Worm (Caenorhabditis elegans) whole organism, L4 larva: ENCODE results near the gene K09E9.1.

Source experiments
- F26F4.8 ChIP-seq: fragments of 200-800 bp; sonication (Bioruptor generic); conservative IDR thresholded peaks from 2 replicates; pipeline ENCODE4 v1.3.6; 2022; ENCODE audit warnings: missing genetic modification characterization, missing compliant biosample characterization
- F37D6.2 ChIP-seq: sonication (generic microtip); optimal IDR thresholded peaks from 2 replicates; lab custom pipeline; 2016; ENCODE audit warnings: mild to moderate bottlenecking, missing genetic modification characterization, missing compliant biosample characterization
- F44E2.7 ChIP-seq: fragments of 200-800 bp; sonication (Bioruptor generic); IDR thresholded peaks from 2 replicates; pipeline ENCODE4 v2.1.2; 2022; ENCODE audit warnings: missing genetic modification characterization, missing compliant biosample characterization
- R02D3.7 ChIP-seq: fragments of 150-350 bp; sonication (generic microtip); optimal IDR thresholded peaks from 3 replicates; lab custom pipeline; 2014; ENCODE audit warnings: missing biosample characterization, missing genetic modification characterization
- T20F7.1 ChIP-seq: fragments of 200-800 bp; sonication (Bioruptor generic); optimal IDR thresholded peaks from 2 replicates; lab custom pipeline; 2018; ENCODE audit warnings: mild to moderate bottlenecking, missing genetic modification characterization, missing compliant biosample characterization
- Y48G9A.11 ChIP-seq: fragments of 200-800 bp; sonication (Bioruptor generic); IDR thresholded peaks from 2 replicates; pipeline ENCODE4 v1.3.6; 2022; ENCODE audit warnings: missing genetic modification reagents, missing genetic modification characterization, missing compliant biosample characterization
- Y5F2A.4 ChIP-seq: fragments of 200-800 bp; sonication (Bioruptor generic); optimal IDR thresholded peaks from 2 replicates; lab custom pipeline; 2018; ENCODE audit warnings: mild to moderate bottlenecking, missing genetic modification characterization, missing compliant biosample characterization
- Y75B8A.6 ChIP-seq: fragments of 200-800 bp; sonication (Bioruptor generic); IDR thresholded peaks from 2 replicates; pipeline ENCODE4 v1.3.6; 2022; ENCODE audit warnings: missing genetic modification reagents, missing genetic modification characterization, missing compliant biosample characterization
- aha-1 ChIP-seq: fragments of 150-350 bp; peaks from one replicate; lab custom pipeline; 2014; ENCODE audit warnings: missing biosample characterization, missing genetic modification characterization
- aly-2 ChIP-seq: sonication (generic microtip); optimal IDR thresholded peaks from 2 replicates; lab custom pipeline; 2018; ENCODE audit warnings: missing biosample characterization, missing genetic modification characterization
- ceh-44 ChIP-seq: fragments of 200-800 bp; sonication (Bioruptor generic); IDR thresholded peaks from 2 replicates; pipeline ENCODE4 v1.3.6; 2022; ENCODE audit warnings: missing genetic modification reagents, missing genetic modification characterization, missing compliant biosample characterization
- ceh-62 ChIP-seq: sonication (generic microtip); optimal IDR thresholded peaks from 2 replicates; lab custom pipeline; 2017; ENCODE audit warnings: missing biosample characterization, missing genetic modification characterization
- ces-1 ChIP-seq: fragments of 150-350 bp; sonication (generic microtip); optimal IDR thresholded peaks from 4 replicates; lab custom pipeline; 2014; ENCODE audit warnings: missing biosample characterization, missing genetic modification reagents, missing genetic modification characterization
- daf-16 ChIP-seq, 3 experiments: sonication (generic microtip); optimal IDR thresholded peaks; 2 replicates each; lab custom pipeline; 2016 to 2017; ENCODE audit warnings: missing genetic modification characterization in 3 of 3, missing genetic modification reagents in 3 of 3, mild to moderate bottlenecking in 2 of 3, missing compliant biosample characterization in 2 of 3, missing biosample characterization in 1 of 3, moderate library complexity in 1 of 3
- daf-19 ChIP-seq: fragments of 200-800 bp; sonication (Bioruptor generic); conservative IDR thresholded peaks from 2 replicates; pipeline ENCODE4 v1.3.6; 2022; ENCODE audit warnings: missing genetic modification characterization, missing compliant biosample characterization
- dmd-6 ChIP-seq: fragments of 200-800 bp; sonication (Bioruptor generic); IDR thresholded peaks from 2 replicates; pipeline ENCODE4 v1.3.6; 2022; ENCODE audit warnings: missing genetic modification reagents, missing genetic modification characterization, missing compliant biosample characterization
- dmd-8 ChIP-seq: fragments of 200-800 bp; sonication (Bioruptor generic); IDR thresholded peaks from 2 replicates; pipeline ENCODE4 v1.3.6; 2022; ENCODE audit warnings: missing genetic modification characterization, missing compliant biosample characterization
- fkh-10 ChIP-seq: fragments of 150-350 bp; optimal IDR thresholded peaks from 2 replicates; lab custom pipeline; 2014; ENCODE audit warnings: missing biosample characterization, missing genetic modification reagents, missing genetic modification characterization
- fos-1 ChIP-seq: fragments of 150-350 bp; optimal IDR thresholded peaks from 2 replicates; lab custom pipeline; 2014; ENCODE audit warnings: missing biosample characterization, missing genetic modification characterization
- hlh-11 ChIP-seq: fragments of 200-800 bp; sonication (Bioruptor generic); optimal IDR thresholded peaks from 2 replicates; lab custom pipeline; 2018; ENCODE audit warnings: mild to moderate bottlenecking, missing genetic modification characterization, missing compliant biosample characterization
- hlh-30 ChIP-seq: sonication (generic microtip); optimal IDR thresholded peaks from 2 replicates; lab custom pipeline; 2017; ENCODE audit warnings: antibody characterized with exemption, mild to moderate bottlenecking, missing genetic modification characterization, missing compliant biosample characterization; ENCODE audit not compliant: insufficient read depth
- hmg-1.1 ChIP-seq: fragments of 200-800 bp; sonication (Bioruptor generic); IDR thresholded peaks from 2 replicates; pipeline ENCODE4 v1.3.6; 2022; ENCODE audit warnings: missing genetic modification reagents, missing genetic modification characterization, missing compliant biosample characterization
- lin-29 ChIP-seq: fragments of 200-800 bp; sonication (Bioruptor generic); IDR thresholded peaks from 2 replicates; pipeline ENCODE4 v1.3.6; 2022; ENCODE audit warnings: missing genetic modification reagents, missing genetic modification characterization, missing compliant biosample characterization
- lin-38 ChIP-seq: fragments of 200-800 bp; sonication (Bioruptor generic); IDR thresholded peaks from 2 replicates; pipeline ENCODE4 v1.3.6; 2022; ENCODE audit warnings: missing genetic modification reagents, missing genetic modification characterization, missing compliant biosample characterization
- madf-5 ChIP-seq, 2 experiments: fragments of 200-800 bp; sonication (Bioruptor generic); IDR thresholded peaks; 2 replicates each; pipeline ENCODE4 v1.3.6; 2022; ENCODE audit warnings: missing compliant biosample characterization in 2 of 2, missing genetic modification characterization in 2 of 2
- madf-9 ChIP-seq: fragments of 200-800 bp; sonication (Bioruptor generic); conservative IDR thresholded peaks from 2 replicates; pipeline ENCODE4 v1.3.6; 2022; ENCODE audit warnings: missing genetic modification reagents, missing genetic modification characterization, missing compliant biosample characterization
- mdl-1 ChIP-seq, 2 experiments: fragments of 150-350 bp in 1 of 2; sonication (generic microtip) in 1 of 2; optimal IDR thresholded peaks; 2 replicates each; lab custom pipeline; 2014 to 2017; ENCODE audit warnings: missing biosample characterization in 2 of 2, missing genetic modification characterization in 2 of 2
- mep-1 ChIP-seq: fragments of 150-350 bp; sonication (generic microtip); optimal IDR thresholded peaks from 3 replicates; lab custom pipeline; 2014; ENCODE audit warnings: missing biosample characterization, missing genetic modification characterization
- mes-2 ChIP-seq: sonication (generic microtip); optimal IDR thresholded peaks from 2 replicates; lab custom pipeline; 2016; ENCODE audit warnings: missing genotype, mild to moderate bottlenecking, missing genetic modification characterization, missing compliant biosample characterization; ENCODE audit not compliant: poor library complexity, severe bottlenecking
- mxl-3 ChIP-seq: fragments of 200-800 bp; sonication (Bioruptor generic); optimal IDR thresholded peaks from 2 replicates; lab custom pipeline; 2018; ENCODE audit warnings: mild to moderate bottlenecking, missing genetic modification characterization, missing compliant biosample characterization
- nhr-10 ChIP-seq: fragments of 150-350 bp; optimal IDR thresholded peaks from 2 replicates; lab custom pipeline; 2014; ENCODE audit warnings: missing biosample characterization, missing genetic modification characterization
- nhr-111 ChIP-seq: fragments of 200-800 bp; sonication (Bioruptor generic); optimal IDR thresholded peaks from 2 replicates; lab custom pipeline; 2018; ENCODE audit warnings: mild to moderate bottlenecking, missing genetic modification characterization, missing compliant biosample characterization
- nhr-28 ChIP-seq: fragments of 150-350 bp; optimal IDR thresholded peaks from 2 replicates; lab custom pipeline; 2014; ENCODE audit warnings: missing biosample characterization, missing genetic modification characterization
- nhr-48 ChIP-seq: sonication (generic microtip); optimal IDR thresholded peaks from 2 replicates; lab custom pipeline; 2016; ENCODE audit warnings: mild to moderate bottlenecking, missing genetic modification characterization, missing compliant biosample characterization
- nhr-6 ChIP-seq: fragments of 150-350 bp; optimal IDR thresholded peaks from 2 replicates; lab custom pipeline; 2014; ENCODE audit warnings: missing biosample characterization, missing genetic modification characterization
- nhr-76 ChIP-seq: fragments of 150-350 bp; optimal IDR thresholded peaks from 2 replicates; lab custom pipeline; 2014; ENCODE audit warnings: missing biosample characterization, missing genetic modification characterization
- nhr-77 ChIP-seq: fragments of 150-350 bp; optimal IDR thresholded peaks from 2 replicates; lab custom pipeline; 2014; ENCODE audit warnings: missing biosample characterization, missing genetic modification characterization
- rbr-2 ChIP-seq: sonication (generic microtip); optimal IDR thresholded peaks from 2 replicates; lab custom pipeline; 2016; ENCODE audit warnings: missing genotype, missing genetic modification characterization, missing compliant biosample characterization
- saeg-2 ChIP-seq: fragments of 200-800 bp; sonication (Bioruptor generic); IDR thresholded peaks from 2 replicates; pipeline ENCODE4 v1.3.6; 2022; ENCODE audit warnings: missing genetic modification reagents, missing genetic modification characterization, missing compliant biosample characterization
- set-16 ChIP-seq: fragments of 200-800 bp; sonication (Bioruptor generic); IDR thresholded peaks from 2 replicates; pipeline ENCODE4 v1.3.6; 2022; ENCODE audit warnings: missing genetic modification reagents, missing genetic modification characterization, missing compliant biosample characterization
- snpc-4 ChIP-seq: fragments of 150-350 bp; optimal IDR thresholded peaks from 2 replicates; lab custom pipeline; 2014; ENCODE audit warnings: missing biosample characterization, missing genetic modification characterization
- spr-1 ChIP-seq: sonication (generic microtip); optimal IDR thresholded peaks from 2 replicates; lab custom pipeline; 2016; ENCODE audit warnings: mild to moderate bottlenecking, missing genetic modification characterization, missing compliant biosample characterization
- unc-62 ChIP-seq, 3 experiments: fragments of 150-350 bp in 1 of 3; sonication (generic microtip); optimal IDR thresholded peaks in 2 of 3; peaks in 1 of 3; 1 replicate in 1 of 3; 2 replicates in 2 of 3; lab custom pipeline; 2014 to 2017; ENCODE audit warnings: missing biosample characterization in 3 of 3, missing genetic modification characterization in 3 of 3, missing genetic modification reagents in 3 of 3, missing genotype in 1 of 3
- vab-7 ChIP-seq: fragments of 200-800 bp; sonication (Bioruptor generic); IDR thresholded peaks from 2 replicates; pipeline ENCODE4 v1.3.6; 2022; ENCODE audit warnings: missing genetic modification reagents, missing genetic modification characterization, missing compliant biosample characterization
- zag-1 ChIP-seq: fragments of 150-350 bp; optimal IDR thresholded peaks from 2 replicates; lab custom pipeline; 2014; ENCODE audit warnings: missing biosample characterization, missing genetic modification characterization
- zfp-3 ChIP-seq: fragments of 200-800 bp; sonication (Bioruptor generic); conservative IDR thresholded peaks from 2 replicates; pipeline ENCODE4 v1.3.6; 2022; ENCODE audit warnings: missing genetic modification reagents, missing genetic modification characterization, missing compliant biosample characterization
- ztf-7 ChIP-seq: fragments of 150-350 bp; optimal IDR thresholded peaks from 2 replicates; lab custom pipeline; 2014; ENCODE audit warnings: missing biosample characterization, missing genetic modification characterization

The K09E9.1 gene

ce11 chrX:15598661-15599384 lies 21.5 kb upstream of the K09E9.1 start (continued):
- TF ChIP-seq ceh-62 (tag; lab: Kevin White, UChicago) (no peak), fos-1 (tag; lab: Kevin White, UChicago) (no peak), snpc-4 (tag; lab: Kevin White, UChicago) (no peak), daf-16 (GFP tag; optimal IDR thresholded peaks at IDR 0.05; lab: Kevin White, UChicago) (no peak), daf-16 (tag; optimal IDR thresholded peaks at IDR 0.05; lab: Kevin White, UChicago) (peak; percentile 31), F37D6.2 (tag; lab: Kevin White, UChicago) (no peak), dmd-8 (no peak), lin-29 (GFP tag; lab: Robert Waterston, UW) (no peak), mes-2 (tag; lab: Kevin White, UChicago) (no peak), saeg-2 (GFP tag; lab: Robert Waterston, UW) (0 out of 2 replicates have a peak, but pooled peaks have one; percentile 9), nhr-76 (no peak), Y5F2A.4 (GFP tag; lab: Kevin White, UChicago) (no peak), madf-5 (GFP tag; IDR thresholded peaks at IDR 0.05; lab: Robert Waterston, UW) (no peak), Y48G9A.11 (GFP tag; lab: Robert Waterston, UW) (no peak), nhr-48 (tag; lab: Kevin White, UChicago) (peak; percentile 27), aha-1 (tag; lab: Kevin White, UChicago) (peak; percentile 87), madf-9 (GFP tag; lab: Robert Waterston, UW) (no peak), ceh-44 (no peak), mep-1 (tag; lab: Kevin White, UChicago) (no peak), set-16 (no peak), zfp-3 (GFP tag; lab: Robert Waterston, UW) (no peak), nhr-28 (tag; lab: Kevin White, UChicago) (peak; percentile 80), nhr-77 (tag; lab: Kevin White, UChicago) (no peak), aly-2 (tag; lab: Kevin White, UChicago) (no peak), zag-1 (tag; lab: Kevin White, UChicago) (no peak), nhr-111 (GFP tag; lab: Kevin White, UChicago) (no peak), rbr-2 (no peak), fkh-10 (GFP tag; lab: Kevin White, UChicago) (no peak), lin-38 (GFP tag; lab: Robert Waterston, UW) (no peak), T20F7.1 (GFP tag; lab: Kevin White, UChicago) (peak; percentile 27), vab-7 (GFP tag; lab: Robert Waterston, UW) (no peak), daf-19 (GFP tag; lab: Robert Waterston, UW) (no peak)

DNA sequence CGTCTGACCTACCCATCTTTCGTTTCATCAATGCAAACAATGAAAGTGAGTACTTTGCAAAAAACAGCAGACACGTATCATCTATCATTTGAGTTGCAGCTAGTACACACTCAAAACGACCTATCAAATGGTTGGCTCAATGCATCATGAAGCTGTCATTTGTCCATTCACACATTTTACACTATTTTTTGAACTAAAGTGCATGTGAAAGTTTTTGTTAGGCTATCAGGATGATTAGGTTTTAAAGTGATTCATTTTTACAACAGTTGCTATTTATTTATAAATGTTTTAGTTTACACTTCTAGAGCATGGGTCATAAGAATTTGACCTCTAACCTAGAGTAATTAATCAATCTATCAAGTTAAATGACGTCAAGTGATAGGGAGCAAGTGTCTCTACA lies 20.4 kb upstream of the K09E9.1 start:
- TF ChIP-seq unc-62 (GFP tag; optimal IDR thresholded peaks at IDR 0.05 in 1 of 2; lab: Kevin White, UChicago) (peak in 1 of 2 experiments; percentile 70), unc-62 (tag; optimal IDR thresholded peaks at IDR 0.05; lab: Kevin White, UChicago) (no peak), dmd-6 (GFP tag; lab: Robert Waterston, UW) (0 out of 2 replicates have a peak, but pooled peaks have one; percentile 19), hlh-11 (tag; lab: Kevin White, UChicago) (no peak), daf-16 (GFP tag; optimal IDR thresholded peaks at IDR 0.05; lab: Kevin White, UChicago) (peak in 1 of 2 experiments; percentile 78), daf-16 (tag; optimal IDR thresholded peaks at IDR 0.05; lab: Kevin White, UChicago) (no peak)

DNA sequence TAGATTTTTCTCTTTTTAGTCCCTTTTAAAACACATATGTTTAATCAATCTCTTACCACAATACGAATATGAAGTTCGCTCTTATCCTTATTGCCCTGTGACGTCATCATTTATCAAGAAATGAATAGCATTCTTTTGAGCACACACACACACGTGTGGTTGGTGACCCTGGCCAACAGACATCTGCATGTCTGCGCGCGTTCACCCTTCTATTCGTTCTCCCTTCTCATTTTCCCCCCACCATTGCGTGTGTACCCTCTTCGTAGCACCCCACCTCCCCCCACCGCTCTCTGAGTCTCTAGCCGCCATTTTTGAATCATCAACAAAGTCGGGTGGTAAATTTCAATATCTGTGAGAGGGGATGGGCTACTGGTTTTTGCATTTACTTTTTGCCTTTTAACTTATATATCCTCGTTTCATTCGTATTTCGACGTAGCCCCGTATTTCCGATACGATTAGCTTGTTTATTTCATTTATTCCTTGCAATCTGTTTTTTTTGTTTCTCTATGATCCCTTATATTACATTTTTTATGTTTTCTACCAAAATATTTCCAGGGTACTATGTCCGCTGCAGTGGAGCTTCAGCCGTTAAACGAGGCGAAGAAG lies 19.7 kb upstream of the K09E9.1 start, which contains the start of gene ent-2:
ent-2 (plus strand) TSS at position 556 of the 606 bp plus-strand sequence.
- TF ChIP-seq spr-1 (no peak), F44E2.7 (GFP tag; lab: Robert Waterston, UW) (no peak), nhr-10 (no peak), daf-19 (GFP tag; lab: Robert Waterston, UW) (no peak), dmd-8 (no peak), hlh-30 (peak; percentile 52), ces-1 (GFP tag; lab: Kevin White, UChicago) (no peak), ztf-7 (no peak), F26F4.8 (GFP tag; lab: Robert Waterston, UW) (no peak), mdl-1 (tag; optimal IDR thresholded peaks at IDR 0.05; lab: Kevin White, UChicago) (peak in 1 of 2 experiments; percentile 84), R02D3.7 (tag; lab: Kevin White, UChicago) (no peak), hmg-1.1 (GFP tag; lab: Robert Waterston, UW) (peak; percentile 70), Y75B8A.6 (GFP tag; lab: Robert Waterston, UW) (no peak), mxl-3 (GFP tag; lab: Kevin White, UChicago) (peak; percentile 50), nhr-6 (tag; lab: Kevin White, UChicago) (peak; percentile 64)
